Worm (Caenorhabditis elegans): ENCODE data around the gene C39E9.12.

C39E9.12 gene

DNA sequence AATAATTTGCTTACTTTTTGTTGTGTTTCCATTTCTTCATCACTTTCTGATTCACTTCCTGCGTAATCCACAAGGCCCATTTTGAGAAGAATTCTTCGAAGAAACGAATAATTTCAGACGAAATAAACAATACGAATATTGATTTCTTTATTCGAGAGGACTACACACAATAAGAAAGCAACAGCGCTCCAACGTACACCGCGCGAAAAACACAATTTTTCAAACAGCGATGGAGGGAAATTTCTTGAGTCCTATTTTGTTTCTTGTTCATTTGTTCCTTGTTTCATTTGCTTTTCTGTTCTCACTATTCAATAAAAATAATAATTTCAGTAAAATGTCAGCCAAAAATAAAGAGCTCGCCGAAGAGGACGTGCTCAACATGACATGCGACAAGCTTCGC lies at the start of gene C39E9.12, which contains the start of gene prcc-1 (continued):
- TF ChIP-seq F16B12.6 (tag; optimal IDR thresholded peaks at IDR 0.05) = peak; percentile 66
- no peak for TF ChIP-seq sptf-1 (tag; optimal IDR thresholded peaks at IDR 0.05)

ce11 chrIV:13044980-13045379 lies 48.8 kb upstream of the C39E9.12 start:
- TF ChIP-seq nhr-11 (tag; optimal IDR thresholded peaks at IDR 0.05) (no peak), nhr-20 (tag; optimal IDR thresholded peaks at IDR 0.05) (no peak), lin-13 (GFP tag; optimal IDR thresholded peaks at IDR 0.05) (no peak), pax-3 (tag; optimal IDR thresholded peaks at IDR 0.05) (no peak), isw-1 (GFP tag; IDR thresholded peaks at IDR 0.05) (no peak)

ce11 chrIV:13046848-13047247 lies 47.0 kb upstream of the C39E9.12 start, which contains the start of gene scl-9:
TSS of gene scl-9 (plus strand) at chrIV:13047148.
- TF ChIP-seq fkh-10 (GFP tag; optimal IDR thresholded peaks at IDR 0.05) = no peak
- no peak for TF ChIP-seq nhr-85 (tag)
- no peak for TF ChIP-seq ztf-4 (tag; optimal IDR thresholded peaks at IDR 0.05)
- no peak for TF ChIP-seq nhr-12 (tag; optimal IDR thresholded peaks at IDR 0.05)
- no peak for TF ChIP-seq sptf-1 (tag; optimal IDR thresholded peaks at IDR 0.05)
- TF ChIP-seq sox-4 (tag; optimal IDR thresholded peaks at IDR 0.05) = no peak
- no peak for TF ChIP-seq lin-35 (GFP tag; optimal IDR thresholded peaks at IDR 0.05)
- no peak for TF ChIP-seq ets-5 (GFP tag; IDR thresholded peaks at IDR 0.05)
- no peak for TF ChIP-seq mdl-1 (tag; optimal IDR thresholded peaks at IDR 0.05)
- no peak for TF ChIP-seq hlh-17 (GFP tag; optimal IDR thresholded peaks at IDR 0.05; ENCODE audit: borderline replicate concordance)

- TF ChIP-seq ztf-11 (tag; optimal IDR thresholded peaks at IDR 0.05) (no peak), vab-15 (tag; optimal IDR thresholded peaks at IDR 0.05) (no peak), mef-2 (tag; optimal IDR thresholded peaks at IDR 0.05) (no peak), sup-37 (GFP tag; optimal IDR thresholded peaks at IDR 0.05) (no peak), unc-86 (tag; optimal IDR thresholded peaks at IDR 0.05) (no peak)
These were observed 45.6 kb upstream of the C39E9.12 start, which contains the start of gene scl-10 for ce11 chrIV:13048157-13048556. TSS of gene scl-10 (plus strand) at chrIV:13048457.

ce11 chrIV:13051073-13051472 lies 42.7 kb upstream of the C39E9.12 start, which contains the start of gene scl-11:
TSS of gene scl-11 (plus strand) at chrIV:13051373.
- no peak for TF ChIP-seq fkh-4 (tag; optimal IDR thresholded peaks at IDR 0.05; ENCODE audit: borderline replicate concordance)
- no peak for TF ChIP-seq alr-1 (tag; optimal IDR thresholded peaks at IDR 0.05; ENCODE audit: borderline replicate concordance)
- TF ChIP-seq zip-4 (GFP tag; optimal IDR thresholded peaks at IDR 0.05) = no peak
- no peak for TF ChIP-seq Y116A8C.19 (tag; optimal IDR thresholded peaks at IDR 0.05; ENCODE audit: borderline replicate concordance)
- TF ChIP-seq ceh-90 (tag; optimal IDR thresholded peaks at IDR 0.05) = no peak
- no peak for TF ChIP-seq vab-15 (tag; optimal IDR thresholded peaks at IDR 0.05)
- TF ChIP-seq nhr-84 (tag; optimal IDR thresholded peaks at IDR 0.05) = no peak
- no peak for TF ChIP-seq ceh-88 (GFP tag; IDR thresholded peaks at IDR 0.05)
- TF ChIP-seq C16A3.4 (tag; optimal IDR thresholded peaks at IDR 0.05) = no peak
- TF ChIP-seq nhr-85 (tag) = no peak
- no peak for TF ChIP-seq nhr-237 (tag; optimal IDR thresholded peaks at IDR 0.05)
- no peak for TF ChIP-seq egl-27 (tag; optimal IDR thresholded peaks at IDR 0.05)
- no peak for TF ChIP-seq aly-2 (tag; optimal IDR thresholded peaks at IDR 0.05)

DNA sequence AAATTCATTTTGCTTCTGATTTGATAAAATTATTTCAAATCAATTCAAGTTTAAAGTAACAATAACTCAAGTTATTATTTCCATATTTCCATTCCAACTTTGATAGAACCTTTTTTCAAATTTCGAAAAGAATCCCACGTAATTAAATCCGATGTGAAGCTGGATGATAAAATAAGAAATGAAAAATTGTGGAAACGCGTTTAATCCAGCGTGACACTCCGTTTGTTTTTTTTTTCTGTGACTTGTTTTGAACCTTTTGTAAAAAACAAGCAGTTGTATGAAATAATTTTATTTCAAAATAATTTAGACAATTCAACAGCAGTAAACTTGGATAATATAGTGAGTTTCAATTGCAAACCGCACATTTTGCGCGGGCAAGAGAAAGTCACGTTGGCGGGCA lies 41.2 kb upstream of the C39E9.12 start, which contains the start of gene F49E11.7:
Gene F49E11.7 (plus strand): TSS at position 301 of the 400 bp plus-strand sequence.
- TF ChIP-seq jun-1 (tag; optimal IDR thresholded peaks at IDR 0.05) = no peak
- no peak for TF ChIP-seq efl-1 (optimal IDR thresholded peaks at IDR 0.05)
- peak in 1 of 2 experiments; percentile 17 for TF ChIP-seq efl-1 (GFP tag; optimal IDR thresholded peaks at IDR 0.05 in 1 of 2)
- no peak for TF ChIP-seq C04F5.9 (tag; optimal IDR thresholded peaks at IDR 0.05)

Data from whole organism, L1 larva.